Worm (Caenorhabditis elegans) whole organism, L4 larva: ENCODE measurements around the gene ZK470.2.

Source experiments
- F49E8.2 ChIP-seq: sonication (generic microtip); optimal IDR thresholded peaks from 2 replicates; lab custom pipeline; 2016; ENCODE audit warnings: missing compliant biosample characterization, mild to moderate bottlenecking, missing genetic modification characterization, borderline replicate concordance
- aly-2 ChIP-seq: sonication (generic microtip); optimal IDR thresholded peaks from 2 replicates; lab custom pipeline; 2018; ENCODE audit warnings: missing biosample characterization, missing genetic modification characterization
- ceh-44 ChIP-seq: fragments of 200-800 bp; sonication (Bioruptor generic); IDR thresholded peaks from 2 replicates; pipeline ENCODE4 v1.3.6; 2022; ENCODE audit warnings: missing genetic modification reagents, missing genetic modification characterization, missing compliant biosample characterization
- ces-1 ChIP-seq: fragments of 150-350 bp; sonication (generic microtip); optimal IDR thresholded peaks from 4 replicates; lab custom pipeline; 2014; ENCODE audit warnings: missing biosample characterization, missing genetic modification reagents, missing genetic modification characterization
- dpl-1 ChIP-seq: fragments of 150-350 bp; optimal IDR thresholded peaks from 2 replicates; lab custom pipeline; 2014; ENCODE audit warnings: missing biosample characterization, missing genetic modification reagents, missing genetic modification characterization
- nhr-237 ChIP-seq: sonication (generic microtip); optimal IDR thresholded peaks from 2 replicates; lab custom pipeline; 2017; ENCODE audit warnings: missing biosample characterization, missing genetic modification characterization
- nhr-6 ChIP-seq: fragments of 150-350 bp; optimal IDR thresholded peaks from 2 replicates; lab custom pipeline; 2014; ENCODE audit warnings: missing biosample characterization, missing genetic modification characterization

ce11 chrX:4100473-4100872 is 34.5 kb upstream of the ZK470.2 start, which contains the start of gene clh-4:
- TF ChIP-seq nhr-6 (tag; lab: Kevin White, UChicago), result no peak
- TF ChIP-seq nhr-237, result no peak
- TF ChIP-seq F49E8.2 (tag; lab: Kevin White, UChicago), result no peak
- no peak for TF ChIP-seq ces-1 (GFP tag; lab: Kevin White, UChicago)
- TF ChIP-seq ceh-44 (GFP tag; lab: Robert Waterston, UW), result no peak
- TF ChIP-seq dpl-1 (GFP tag; lab: Kevin White, UChicago), result no peak
- no peak for TF ChIP-seq aly-2
